Fruit fly (Drosophila melanogaster) whole organism, wandering third instar larva: ENCODE results near the gene Mcm2.
A peak's percentile ranks its signal among the peaks of the same experiment; 100 is the strongest.

Experiments
- Abd-B ChIP-seq: fragments of >200 bp; optimal IDR thresholded peaks from 2 replicates; lab custom pipeline; 2017; ENCODE audit warnings: missing biosample characterization, missing genetic modification characterization
- CG32264 ChIP-seq: fragments of 200-800 bp; sonication (Bioruptor generic); optimal IDR thresholded peaks from 2 replicates; lab custom pipeline; 2016; ENCODE audit warnings: missing biosample characterization, missing genetic modification characterization
- CG9705 ChIP-seq: fragments of 200-800 bp; sonication (Bioruptor generic); optimal IDR thresholded peaks from 2 replicates; lab custom pipeline; 2018; ENCODE audit warnings: missing biosample characterization, mild to moderate bottlenecking, missing genetic modification characterization
- CrebA ChIP-seq: fragments of 200-800 bp; sonication (Bioruptor generic); optimal IDR thresholded peaks from 2 replicates; lab custom pipeline; 2016; ENCODE audit warnings: missing biosample characterization, mild to moderate bottlenecking, missing genetic modification characterization, borderline replicate concordance
- Dfd ChIP-seq: fragments of >200 bp; optimal IDR thresholded peaks from 2 replicates; lab custom pipeline; 2017; ENCODE audit warnings: missing biosample characterization, missing genetic modification characterization
- Dif ChIP-seq: fragments of 200-275, 200-300 bp; sonication (Bioruptor generic); optimal IDR thresholded peaks from 2 replicates; lab custom pipeline; 2018; ENCODE audit warnings: missing biosample characterization, missing genetic modification characterization; ENCODE audit not compliant: partially characterized antibody
- GATAd ChIP-seq: sonication (Bioruptor generic); optimal IDR thresholded peaks from 2 replicates; lab custom pipeline; 2016; ENCODE audit warnings: missing biosample characterization, missing genetic modification characterization
- HLH106 ChIP-seq: fragments of 200-800 bp; optimal IDR thresholded peaks from 3 replicates; lab custom pipeline; 2019; ENCODE audit warnings: missing biosample characterization, mild to moderate bottlenecking, missing genetic modification characterization, moderate library complexity
- Hnf4 ChIP-seq: fragments of 200-800 bp; sonication (Bioruptor generic); optimal IDR thresholded peaks from 2 replicates; lab custom pipeline; 2016; ENCODE audit warnings: missing biosample characterization, mild to moderate bottlenecking, missing genetic modification characterization
- Hr78 ChIP-seq: fragments of >200 bp; optimal IDR thresholded peaks from 2 replicates; lab custom pipeline; 2017; ENCODE audit warnings: missing biosample characterization, missing genetic modification characterization
- Hr83 ChIP-seq: fragments of 200-300 bp; sonication (Bioruptor generic); optimal IDR thresholded peaks from 2 replicates; lab custom pipeline; 2016; ENCODE audit warnings: missing biosample characterization, mild to moderate bottlenecking, missing genetic modification characterization, moderate library complexity; ENCODE audit not compliant: poor library complexity, severe bottlenecking
- Jra ChIP-seq: sonication (Bioruptor generic); optimal IDR thresholded peaks from 2 replicates; lab custom pipeline; 2016; ENCODE audit warnings: missing biosample characterization, missing genetic modification characterization
- Mio ChIP-seq: sonication (Bioruptor generic); optimal IDR thresholded peaks from 2 replicates; lab custom pipeline; 2016; ENCODE audit warnings: missing biosample characterization, missing genetic modification characterization
- Myc ChIP-seq: fragments of >200 bp; optimal IDR thresholded peaks from 2 replicates; lab custom pipeline; 2017
- N ChIP-seq: fragments of >200 bp; optimal IDR thresholded peaks from 2 replicates; lab custom pipeline; 2018; ENCODE audit warnings: missing biosample characterization, missing external identifiers, missing genetic modification characterization
- OdsH ChIP-seq: fragments of 200-800 bp; sonication (Bioruptor generic); optimal IDR thresholded peaks from 2 replicates; lab custom pipeline; 2016; ENCODE audit warnings: missing biosample characterization, mild to moderate bottlenecking, missing genetic modification characterization
- Rel ChIP-seq, 2 experiments: fragments of 200-800 bp; sonication (Bioruptor generic) in 1 of 2; optimal IDR thresholded peaks; 2 replicates in 1 of 2; 3 replicates in 1 of 2; lab custom pipeline; 2016 to 2019; ENCODE audit warnings: mild to moderate bottlenecking in 2 of 2, missing biosample characterization in 2 of 2, missing genetic modification characterization in 2 of 2, moderate library complexity in 1 of 2
- Sp1 ChIP-seq: fragments of 200-800 bp; sonication (Bioruptor generic); optimal IDR thresholded peaks from 3 replicates; lab custom pipeline; 2019; ENCODE audit warnings: missing biosample characterization, mild to moderate bottlenecking, missing genetic modification characterization, moderate library complexity
- Vsx2 ChIP-seq: fragments of 200-300, 225-300 bp; sonication (Bioruptor generic); optimal IDR thresholded peaks from 2 replicates; lab custom pipeline; 2018; ENCODE audit warnings: missing biosample characterization, missing genetic modification characterization; ENCODE audit not compliant: partially characterized antibody
- br ChIP-seq: fragments of 200-800 bp; sonication (Bioruptor generic); optimal IDR thresholded peaks from 2 replicates; lab custom pipeline; 2016; ENCODE audit warnings: missing biosample characterization, missing genetic modification characterization
- brk ChIP-seq: fragments of 200-800 bp; sonication (Bioruptor generic); optimal IDR thresholded peaks from 2 replicates; lab custom pipeline; 2016; ENCODE audit warnings: missing biosample characterization, mild to moderate bottlenecking, missing genetic modification characterization
- dl ChIP-seq, 2 experiments: fragments of 175-275, 200-275 bp in 1 of 2; fragments of 200-275 bp in 1 of 2; sonication (Bioruptor generic); optimal IDR thresholded peaks; lab custom pipeline; 2018; ENCODE audit warnings: mild to moderate bottlenecking in 2 of 2, missing biosample characterization in 2 of 2, missing genetic modification characterization in 2 of 2, moderate library complexity in 2 of 2; ENCODE audit not compliant: partially characterized antibody in 2 of 2, insufficient read depth in 1 of 2
- dmrt93B ChIP-seq: fragments of 200-800 bp; sonication (Bioruptor generic); optimal IDR thresholded peaks from 2 replicates; lab custom pipeline; 2018; ENCODE audit warnings: missing biosample characterization, mild to moderate bottlenecking, missing genetic modification characterization
- dsf ChIP-seq: sonication (Bioruptor generic); optimal IDR thresholded peaks from 2 replicates; lab custom pipeline; 2016; ENCODE audit warnings: missing biosample characterization, missing genetic modification characterization, borderline replicate concordance
- ey ChIP-seq: fragments of 200-800 bp; sonication (Bioruptor generic); optimal IDR thresholded peaks from 2 replicates; lab custom pipeline; 2016; ENCODE audit warnings: missing biosample characterization, missing genetic modification characterization
- foxo ChIP-seq, 2 experiments: fragments of 200-800 bp; sonication (Bioruptor generic); optimal IDR thresholded peaks; 2 replicates in 1 of 2; 3 replicates in 1 of 2; lab custom pipeline; 2016 to 2017; ENCODE audit warnings: missing biosample characterization in 2 of 2, missing genetic modification characterization in 2 of 2
- fru ChIP-seq: fragments of 200-800 bp; sonication (Bioruptor generic); optimal IDR thresholded peaks from 3 replicates; lab custom pipeline; 2016; ENCODE audit warnings: missing biosample characterization, mild to moderate bottlenecking, missing genetic modification characterization
- h ChIP-seq: fragments of 200-800 bp; sonication (Bioruptor generic); optimal IDR thresholded peaks from 3 replicates; lab custom pipeline; 2016; ENCODE audit warnings: missing biosample characterization, mild to moderate bottlenecking, missing genetic modification characterization
- jim ChIP-seq: fragments of 175-275, 200-325 bp; sonication (Bioruptor generic); optimal IDR thresholded peaks from 2 replicates; lab custom pipeline; 2016; ENCODE audit warnings: missing biosample characterization, mild to moderate bottlenecking, missing genetic modification characterization
- lola ChIP-seq: fragments of >200 bp; optimal IDR thresholded peaks from 2 replicates; lab custom pipeline; 2017; ENCODE audit warnings: missing biosample characterization, missing genetic modification characterization
- pan ChIP-seq: fragments of >200 bp; optimal IDR thresholded peaks from 2 replicates; lab custom pipeline; 2017
- psq ChIP-seq: fragments of 200-800 bp; sonication (Bioruptor generic); optimal IDR thresholded peaks from 3 replicates; lab custom pipeline; 2017; ENCODE audit warnings: missing biosample characterization, mild to moderate bottlenecking, missing genetic modification characterization, moderate library complexity
- rgr ChIP-seq: fragments of 200-800 bp; sonication (Bioruptor generic); optimal IDR thresholded peaks from 3 replicates; lab custom pipeline; 2016; ENCODE audit warnings: missing biosample characterization, mild to moderate bottlenecking, missing genetic modification characterization
- sage ChIP-seq: fragments of 200-800 bp; sonication (Bioruptor generic); optimal IDR thresholded peaks from 2 replicates; lab custom pipeline; 2016; ENCODE audit warnings: missing biosample characterization, mild to moderate bottlenecking, missing genetic modification characterization
- sv ChIP-seq: fragments of 200-800 bp; sonication (Bioruptor generic); optimal IDR thresholded peaks from 3 replicates; lab custom pipeline; 2016; ENCODE audit warnings: missing biosample characterization, missing genetic modification characterization
- tai ChIP-seq: sonication (Bioruptor generic); optimal IDR thresholded peaks from 2 replicates; lab custom pipeline; 2016; ENCODE audit warnings: missing biosample characterization, missing genetic modification characterization
- usp ChIP-seq: fragments of >200 bp; optimal IDR thresholded peaks from 2 replicates; lab custom pipeline; 2017; ENCODE audit warnings: missing biosample characterization, missing genetic modification characterization
- woc ChIP-seq: sonication (Bioruptor generic); optimal IDR thresholded peaks from 2 replicates; lab custom pipeline; 2016; ENCODE audit warnings: missing biosample characterization, mild to moderate bottlenecking, missing genetic modification characterization

Mcm2 gene

dm6 chr3R:8264302-8265080, at the start of gene Mcm2, which contains the start of gene RPA1:
Mcm2 (plus strand) TSS chr3R:8264970.
RPA1 (minus strand) TSS chr3R:8264451.
- TF ChIP-seq dl (GFP tag; optimal IDR thresholded peaks at IDR 0.05; lab: Kevin White, UChicago; ENCODE audit: insufficient read depth in 1 of 2, partially characterized antibody in 2 of 2) (no peak), Dif (no peak), dmrt93B (peak; percentile 83), Rel (GFP tag; optimal IDR thresholded peaks at IDR 0.05; lab: Kevin White, UChicago) (no peak), Rel (tag; optimal IDR thresholded peaks at IDR 0.05; lab: Kevin White, UChicago) (peak; percentile 19), usp (GFP tag; lab: Kevin White, UChicago) (no peak), HLH106 (peak; percentile 87), foxo (GFP tag; optimal IDR thresholded peaks at IDR 0.05; lab: Kevin White, UChicago) (peak in 1 of 2 experiments; percentile 89), OdsH (GFP tag; lab: Kevin White, UChicago) (peak; percentile 73), Hr78 (GFP tag; lab: Kevin White, UChicago) (no peak), Vsx2 (GFP tag; lab: Kevin White, UChicago) (no peak), fru (GFP tag; lab: Kevin White, UChicago) (peak; percentile 74), Sp1 (GFP tag; lab: Kevin White, UChicago) (peak; percentile 84), rgr (GFP tag; lab: Kevin White, UChicago) (peak; percentile 74), jim (GFP tag; lab: Kevin White, UChicago) (peak; percentile 76), sv (GFP tag; lab: Kevin White, UChicago) (peak; percentile 55), Myc (lab: Kevin White, UChicago) (no peak), woc (GFP tag; lab: Kevin White, UChicago) (peak; percentile 81), sage (GFP tag; lab: Kevin White, UChicago) (no peak), GATAd (GFP tag; lab: Kevin White, UChicago) (peak; percentile 8), Jra (GFP tag; lab: Kevin White, UChicago) (no peak), Abd-B (GFP tag; lab: Kevin White, UChicago) (no peak), CrebA (no peak), Dfd (GFP tag; lab: Kevin White, UChicago) (no peak), brk (GFP tag; lab: Kevin White, UChicago) (no peak), CG9705 (GFP tag; lab: Kevin White, UChicago) (peak; percentile 64), lola (GFP tag; lab: Kevin White, UChicago) (no peak), Mio (peak; percentile 1), pan (no peak), Hnf4 (GFP tag; lab: Kevin White, UChicago) (no peak), Hr83 (peak; percentile 73), tai (no peak), ey (GFP tag; lab: Kevin White, UChicago) (peak; percentile 69), br (GFP tag; lab: Kevin White, UChicago) (peak; percentile 49), h (GFP tag; lab: Kevin White, UChicago) (peak; percentile 75), psq (peak; percentile 77), N (no peak), dsf (peak; percentile 39), CG32264 (GFP tag; lab: Kevin White, UChicago) (no peak)

- TF ChIP-seq Mio (no peak), Rel (GFP tag; optimal IDR thresholded peaks at IDR 0.05; lab: Kevin White, UChicago) (no peak), Rel (tag; optimal IDR thresholded peaks at IDR 0.05; lab: Kevin White, UChicago) (peak; percentile 51), CG9705 (GFP tag; lab: Kevin White, UChicago) (no peak), dl (GFP tag; optimal IDR thresholded peaks at IDR 0.05; lab: Kevin White, UChicago; ENCODE audit: insufficient read depth in 1 of 2, partially characterized antibody in 2 of 2) (no peak), Hnf4 (GFP tag; lab: Kevin White, UChicago) (peak; percentile 1), Dfd (GFP tag; lab: Kevin White, UChicago) (no peak), HLH106 (no peak)
Measured at dm6 chr3R:8215528-8216189, 49.1 kb upstream of the Mcm2 start.
